Worm (Caenorhabditis elegans): ENCODE measurements around the gene R05F9.9.

R05F9.9 gene

ce11 chrII:4885976-4886375 lies 15.9 kb downstream of the R05F9.9 start, which contains the start of gene R05F9.7:
R05F9.7 (plus strand) TSS chrII:4886276.
- TF ChIP-seq nhr-71 (tag; optimal IDR thresholded peaks at IDR 0.05): no peak
- TF ChIP-seq C34B4.2 (tag; optimal IDR thresholded peaks at IDR 0.05): no peak
- TF ChIP-seq unc-30 (tag; optimal IDR thresholded peaks at IDR 0.05): no peak
- no peak for TF ChIP-seq elt-2 (tag; optimal IDR thresholded peaks at IDR 0.05)
- no peak for TF ChIP-seq skn-1 (tag; optimal IDR thresholded peaks at IDR 0.05)
- TF ChIP-seq efl-1 (optimal IDR thresholded peaks at IDR 0.05): no peak
- TF ChIP-seq efl-1 (GFP tag; optimal IDR thresholded peaks at IDR 0.05 in 1 of 2): no peak
- no peak for TF ChIP-seq unc-86 (tag; optimal IDR thresholded peaks at IDR 0.05)
- TF ChIP-seq mab-9 (GFP tag; IDR thresholded peaks at IDR 0.05): no peak

ce11 chrII:4884403-4884802 lies 17.5 kb downstream of the R05F9.9 start:
- TF ChIP-seq nhr-12 (tag; optimal IDR thresholded peaks at IDR 0.05) (no peak), elt-2 (tag; optimal IDR thresholded peaks at IDR 0.05) (no peak), isw-1 (GFP tag; IDR thresholded peaks at IDR 0.05) (no peak), elt-3 (tag; optimal IDR thresholded peaks at IDR 0.05) (no peak), nhr-19 (GFP tag; conservative IDR thresholded peaks at IDR 0.05) (no peak), nhr-11 (tag; optimal IDR thresholded peaks at IDR 0.05) (no peak), sox-4 (tag; optimal IDR thresholded peaks at IDR 0.05) (no peak), efl-1 (optimal IDR thresholded peaks at IDR 0.05) (no peak), efl-1 (GFP tag; optimal IDR thresholded peaks at IDR 0.05 in 1 of 2) (peak in 1 of 2 experiments; percentile 52), lin-13 (GFP tag; optimal IDR thresholded peaks at IDR 0.05) (no peak)

- TF ChIP-seq elt-2 (tag; optimal IDR thresholded peaks at IDR 0.05) (peak; percentile 10), ces-1 (GFP tag; optimal IDR thresholded peaks at IDR 0.05) (no peak), lin-15B (tag; optimal IDR thresholded peaks at IDR 0.05) (no peak)
Observed at ce11 chrII:4883412-4883811, 18.5 kb downstream of the R05F9.9 start, which contains the start of gene gst-8. gst-8 (plus strand) TSS chrII:4883712.

ce11 chrII:4882498-4882897 lies 19.4 kb downstream of the R05F9.9 start:
- no peak for TF ChIP-seq nhr-11 (tag; optimal IDR thresholded peaks at IDR 0.05)
- TF ChIP-seq rnt-1 (tag; optimal IDR thresholded peaks at IDR 0.05): no peak
- no peak for TF ChIP-seq nhr-12 (tag; optimal IDR thresholded peaks at IDR 0.05)
- no peak for TF ChIP-seq fkh-10 (GFP tag; optimal IDR thresholded peaks at IDR 0.05)
- TF ChIP-seq jun-1 (tag; optimal IDR thresholded peaks at IDR 0.05): no peak
- no peak for TF ChIP-seq nhr-76 (tag; optimal IDR thresholded peaks at IDR 0.05)
- TF ChIP-seq lin-13 (GFP tag; optimal IDR thresholded peaks at IDR 0.05): no peak
- TF ChIP-seq C16A3.4 (tag; optimal IDR thresholded peaks at IDR 0.05): no peak
- TF ChIP-seq nhr-20 (tag; optimal IDR thresholded peaks at IDR 0.05): peak; percentile 39

- TF ChIP-seq elt-3 (tag; optimal IDR thresholded peaks at IDR 0.05) (peak in 2 of 6 experiments; percentile 9 to 17), jun-1 (tag; optimal IDR thresholded peaks at IDR 0.05) (no peak), lin-35 (GFP tag; optimal IDR thresholded peaks at IDR 0.05) (peak in 1 of 2 experiments; percentile 68), C16A3.4 (tag; optimal IDR thresholded peaks at IDR 0.05) (no peak), pag-3 (tag; optimal IDR thresholded peaks at IDR 0.05; ENCODE audit: borderline replicate concordance, insufficient read depth) (no peak), dpl-1 (GFP tag; optimal IDR thresholded peaks at IDR 0.05) (peak in 1 of 3 experiments; percentile 15), tbx-2 (tag; optimal IDR thresholded peaks at IDR 0.05) (peak; percentile 40), unc-30 (tag; optimal IDR thresholded peaks at IDR 0.05) (no peak), nhr-85 (tag) (peak; percentile 69), snu-23 (GFP tag; optimal IDR thresholded peaks at IDR 0.05) (peak; percentile 44), zag-1 (tag; optimal IDR thresholded peaks at IDR 0.05) (no peak), elt-2 (tag; optimal IDR thresholded peaks at IDR 0.05) (peak; percentile 87), efl-1 (optimal IDR thresholded peaks at IDR 0.05) (peak; percentile 3), efl-1 (GFP tag; optimal IDR thresholded peaks at IDR 0.05 in 1 of 2) (peak in 1 of 2 experiments; percentile 77), nhr-71 (tag; optimal IDR thresholded peaks at IDR 0.05) (peak; percentile 48), skn-1 (tag; optimal IDR thresholded peaks at IDR 0.05) (peak; percentile 98), swsn-7 (tag; optimal IDR thresholded peaks at IDR 0.05) (no peak), nhr-90 (tag; optimal IDR thresholded peaks at IDR 0.05; ENCODE audit: poor library complexity) (peak; percentile 19), hlh-17 (GFP tag; optimal IDR thresholded peaks at IDR 0.05; ENCODE audit: borderline replicate concordance) (no peak), mdl-1 (tag; optimal IDR thresholded peaks at IDR 0.05) (peak in 1 of 2 experiments; percentile 29), nhr-20 (tag; optimal IDR thresholded peaks at IDR 0.05) (peak; percentile 90), efl-3 (GFP tag; optimal IDR thresholded peaks at IDR 0.05) (no peak), nhr-19 (GFP tag; conservative IDR thresholded peaks at IDR 0.05) (0 out of 2 replicates have a peak, but pooled peaks have one; percentile 8), lin-14 (GFP tag; optimal IDR thresholded peaks at IDR 0.05) (peak; percentile 65)
Observed at ce11 chrII:4881727-4882126, 20.2 kb downstream of the R05F9.9 start, which contains the start of gene gst-7. gst-7 (plus strand) TSS chrII:4882062.

All from whole organism, L1 larva.